Worm (Caenorhabditis elegans) whole organism, L4/young adult: Measurements from ENCODE around the gene ceh-83.

Experiments
- W03F9.2 ChIP-seq: fragments of 150-350 bp; optimal IDR thresholded peaks from 2 replicates; lab custom pipeline; 2014; ENCODE audit warnings: missing biosample characterization, missing genetic modification characterization
- dao-5 ChIP-seq: sonication (generic microtip); optimal IDR thresholded peaks from 2 replicates; lab custom pipeline; 2016; ENCODE audit warnings: missing genotype, missing genetic modification characterization, moderate library complexity, missing compliant biosample characterization
- him-1 ChIP-seq: sonication (generic microtip); optimal IDR thresholded peaks from 2 replicates; lab custom pipeline; 2016; ENCODE audit warnings: missing genotype, missing genetic modification reagents, missing genetic modification characterization, missing compliant biosample characterization

Gene ceh-83

ce11 chrII:1709959-1710358 is 26.4 kb downstream of the ceh-83 start, which contains the start of gene fbxa-184:
TSS of gene fbxa-184 (plus strand) at chrII:1710259.
- no peak for TF ChIP-seq him-1 (tag; lab: Kevin White, UChicago)
- no peak for TF ChIP-seq W03F9.2 (tag; lab: Kevin White, UChicago)
- TF ChIP-seq dao-5 (tag; lab: Kevin White, UChicago) = no peak

- TF ChIP-seq him-1 (tag; lab: Kevin White, UChicago) (no peak), W03F9.2 (tag; lab: Kevin White, UChicago) (no peak), dao-5 (tag; lab: Kevin White, UChicago) (no peak)
Measured at ce11 chrII:1706385-1706784, 29.9 kb downstream of the ceh-83 start, which contains the start of gene sdz-18. TSS of gene sdz-18 (minus strand) at chrII:1706485.

- no peak for TF ChIP-seq him-1 (tag; lab: Kevin White, UChicago)
- no peak for TF ChIP-seq W03F9.2 (tag; lab: Kevin White, UChicago)
- no peak for TF ChIP-seq dao-5 (tag; lab: Kevin White, UChicago)
Measured at ce11 chrII:1703363-1703762, 33.0 kb downstream of the ceh-83 start, which contains the start of gene fbxb-47. TSS of gene fbxb-47 (minus strand) at chrII:1703463.

- no peak for TF ChIP-seq W03F9.2 (tag; lab: Kevin White, UChicago)
- TF ChIP-seq him-1 (tag; lab: Kevin White, UChicago) = no peak
- no peak for TF ChIP-seq dao-5 (tag; lab: Kevin White, UChicago)
Measured at ce11 chrII:1695861-1696260, 40.5 kb downstream of the ceh-83 start, which contains the start of gene F58E1.13. TSS of gene F58E1.13 (minus strand) at chrII:1695872.

- TF ChIP-seq him-1 (tag; lab: Kevin White, UChicago) (no peak), W03F9.2 (tag; lab: Kevin White, UChicago) (no peak), dao-5 (tag; lab: Kevin White, UChicago) (no peak)
Measured at ce11 chrII:1694530-1694929, 41.8 kb downstream of the ceh-83 start, which contains the start of gene fbxc-26. TSS of gene fbxc-26 (minus strand) at chrII:1694630.

ce11 chrII:1692827-1693226 is 43.5 kb downstream of the ceh-83 start, which contains the start of gene fbxc-21:
TSS of gene fbxc-21 (minus strand) at chrII:1692927.
- TF ChIP-seq him-1 (tag; lab: Kevin White, UChicago) = no peak
- TF ChIP-seq dao-5 (tag; lab: Kevin White, UChicago) = no peak
- no peak for TF ChIP-seq W03F9.2 (tag; lab: Kevin White, UChicago)

ce11 chrII:1691011-1691410 is 45.3 kb downstream of the ceh-83 start, which contains the start of gene fbxc-22:
TSS of gene fbxc-22 (minus strand) at chrII:1691111.
- TF ChIP-seq dao-5 (tag; lab: Kevin White, UChicago) (no peak), W03F9.2 (tag; lab: Kevin White, UChicago) (no peak), him-1 (tag; lab: Kevin White, UChicago) (no peak)

ce11 chrII:1688813-1689212 is 47.5 kb downstream of the ceh-83 start, which contains the start of the genes fbxb-18 and fbxb-19:
TSS of gene fbxb-18 (minus strand) at chrII:1688913.
TSS of gene fbxb-19 (minus strand) at chrII:1689181.
- TF ChIP-seq dao-5 (tag; lab: Kevin White, UChicago) (no peak), him-1 (tag; lab: Kevin White, UChicago) (no peak), W03F9.2 (tag; lab: Kevin White, UChicago) (no peak)

- TF ChIP-seq dao-5 (tag; lab: Kevin White, UChicago) = no peak
- no peak for TF ChIP-seq W03F9.2 (tag; lab: Kevin White, UChicago)
- TF ChIP-seq him-1 (tag; lab: Kevin White, UChicago) = no peak
Measured at ce11 chrII:1683742-1684141, 52.6 kb downstream of the ceh-83 start, which contains the start of gene fbxb-25. TSS of gene fbxb-25 (plus strand) at chrII:1684042.
